Worm (Caenorhabditis elegans) whole organism, L3 larva: ENCODE measurements around the gene lgc-13.

ENCODE experiments used
- R02D3.7 ChIP-seq: fragments of 150-350 bp; optimal IDR thresholded peaks from 2 replicates; lab custom pipeline; 2014; ENCODE audit warnings: missing biosample characterization, missing genetic modification characterization
- ZK546.5 ChIP-seq: sonication (generic microtip); optimal IDR thresholded peaks from 2 replicates; lab custom pipeline; 2017; ENCODE audit warnings: missing biosample characterization, missing genetic modification characterization
- aly-2 ChIP-seq: fragments of 150-350 bp; optimal IDR thresholded peaks from 2 replicates; lab custom pipeline; 2014; ENCODE audit warnings: missing biosample characterization, missing genetic modification characterization
- ama-1 ChIP-seq: fragments of 150-350 bp; optimal IDR thresholded peaks from 2 replicates; lab custom pipeline; 2018
- ceh-16 ChIP-seq: sonication (generic microtip); optimal IDR thresholded peaks from 2 replicates; lab custom pipeline; 2017; ENCODE audit warnings: missing biosample characterization, missing genetic modification characterization
- ceh-28 ChIP-seq: fragments of 150-350 bp; optimal IDR thresholded peaks from 2 replicates; lab custom pipeline; 2014; ENCODE audit warnings: missing biosample characterization, missing genetic modification reagents, missing genetic modification characterization
- ceh-82 ChIP-seq: fragments of 150-350 bp; optimal IDR thresholded peaks from 2 replicates; lab custom pipeline; 2014; ENCODE audit warnings: missing biosample characterization, missing genetic modification characterization
- egl-27 ChIP-seq: sonication (generic microtip); optimal IDR thresholded peaks from 4 replicates; lab custom pipeline; 2017; ENCODE audit warnings: missing biosample characterization, missing genetic modification reagents, missing genetic modification characterization
- egl-5 ChIP-seq: fragments of 150-350 bp; optimal IDR thresholded peaks from 2 replicates; lab custom pipeline; 2017; ENCODE audit warnings: missing biosample characterization, missing genetic modification reagents, missing genetic modification characterization, inconsistent platforms
- elt-1 ChIP-seq: fragments of 150-350 bp; optimal IDR thresholded peaks from 2 replicates; lab custom pipeline; 2014; ENCODE audit warnings: missing biosample characterization, missing genetic modification characterization
- elt-2 ChIP-seq: sonication (generic microtip); optimal IDR thresholded peaks from 2 replicates; lab custom pipeline; 2016; ENCODE audit warnings: missing genetic modification reagents, mild to moderate bottlenecking, missing genetic modification characterization, missing compliant biosample characterization
- elt-3 ChIP-seq, 3 experiments: fragments of 150-350 bp in 1 of 3; sonication (generic microtip) in 2 of 3; optimal IDR thresholded peaks; 2 replicates in 2 of 3; 4 replicates in 1 of 3; lab custom pipeline; 2014 to 2017; ENCODE audit warnings: missing biosample characterization in 3 of 3, missing genetic modification characterization in 3 of 3
- eor-1 ChIP-seq, 2 experiments: fragments of 150-350 bp; optimal IDR thresholded peaks; 2 replicates each; lab custom pipeline; 2014 to 2018; ENCODE audit warnings: missing biosample characterization in 2 of 2, missing genetic modification characterization in 2 of 2
- fkh-10 ChIP-seq: sonication (generic microtip); optimal IDR thresholded peaks from 2 replicates; lab custom pipeline; 2017; ENCODE audit warnings: missing biosample characterization, missing genetic modification reagents, missing genetic modification characterization
- fkh-2 ChIP-seq: fragments of 150-350 bp; optimal IDR thresholded peaks from 2 replicates; lab custom pipeline; 2014; ENCODE audit warnings: missing biosample characterization, missing genetic modification reagents, missing genetic modification characterization
- fos-1 ChIP-seq: fragments of 150-350 bp; optimal IDR thresholded peaks from 2 replicates; lab custom pipeline; 2014; ENCODE audit warnings: missing biosample characterization, missing genetic modification characterization
- hmg-11 ChIP-seq: sonication (generic microtip); optimal IDR thresholded peaks from 2 replicates; lab custom pipeline; 2016; ENCODE audit warnings: missing genetic modification characterization, missing compliant biosample characterization
- jun-1 ChIP-seq: fragments of 150-350 bp; optimal IDR thresholded peaks from 2 replicates; lab custom pipeline; 2014; ENCODE audit warnings: missing biosample characterization, missing genetic modification reagents, missing genetic modification characterization
- lin-15B ChIP-seq: fragments of 150-350 bp; optimal IDR thresholded peaks from 2 replicates; lab custom pipeline; 2014; ENCODE audit warnings: missing biosample characterization, missing genetic modification characterization
- lin-39 ChIP-seq: fragments of 150-350 bp; optimal IDR thresholded peaks from 2 replicates; lab custom pipeline; 2018; ENCODE audit warnings: missing biosample characterization, missing genetic modification reagents, missing genetic modification characterization
- lsy-12 ChIP-seq: sonication (generic microtip); optimal IDR thresholded peaks from 2 replicates; lab custom pipeline; 2016; ENCODE audit warnings: mild to moderate bottlenecking, missing genetic modification characterization, missing compliant biosample characterization
- mdl-1 ChIP-seq: fragments of 150-350 bp; optimal IDR thresholded peaks from 2 replicates; lab custom pipeline; 2014; ENCODE audit warnings: missing biosample characterization, missing genetic modification characterization
- mml-1 ChIP-seq: fragments of 150-350 bp; sonication (generic microtip); optimal IDR thresholded peaks from 3 replicates; lab custom pipeline; 2014; ENCODE audit warnings: missing biosample characterization, missing genetic modification characterization
- nfya-1 ChIP-seq: sonication (generic microtip); optimal IDR thresholded peaks from 2 replicates; lab custom pipeline; 2017; ENCODE audit warnings: missing genetic modification characterization, mild to moderate bottlenecking, missing compliant biosample characterization, antibody characterized with exemption, moderate library complexity; ENCODE audit not compliant: insufficient read depth
- nhr-12 ChIP-seq: fragments of 150-350 bp; optimal IDR thresholded peaks from 2 replicates; lab custom pipeline; 2014; ENCODE audit warnings: missing biosample characterization, missing genetic modification characterization
- nhr-23 ChIP-seq: fragments of 150-350 bp; optimal IDR thresholded peaks from 2 replicates; lab custom pipeline; 2014; ENCODE audit warnings: missing biosample characterization, missing genetic modification reagents, missing genetic modification characterization
- nhr-237 ChIP-seq: fragments of 150-350 bp; optimal IDR thresholded peaks from 2 replicates; lab custom pipeline; 2014; ENCODE audit warnings: missing biosample characterization, missing genetic modification characterization
- nhr-25 ChIP-seq: sonication (generic microtip); optimal IDR thresholded peaks from 2 replicates; lab custom pipeline; 2017; ENCODE audit warnings: missing biosample characterization, missing genetic modification characterization
- nhr-28 ChIP-seq: fragments of 150-350 bp; optimal IDR thresholded peaks from 2 replicates; lab custom pipeline; 2014; ENCODE audit warnings: missing biosample characterization, missing genetic modification characterization
- nhr-43 ChIP-seq: sonication (generic microtip); optimal IDR thresholded peaks from 2 replicates; lab custom pipeline; 2016; ENCODE audit warnings: mild to moderate bottlenecking, missing genetic modification characterization, missing compliant biosample characterization; ENCODE audit not compliant: poor library complexity, severe bottlenecking
- nhr-67 ChIP-seq: fragments of 150-350 bp; optimal IDR thresholded peaks from 2 replicates; lab custom pipeline; 2014; ENCODE audit warnings: missing biosample characterization, missing genetic modification characterization
- nhr-76 ChIP-seq: fragments of 150-350 bp; sonication (generic microtip); optimal IDR thresholded peaks from 5 replicates; lab custom pipeline; 2014; ENCODE audit warnings: missing biosample characterization, missing genetic modification characterization
- nhr-77 ChIP-seq: fragments of 150-350 bp; optimal IDR thresholded peaks from 2 replicates; lab custom pipeline; 2014; ENCODE audit warnings: missing biosample characterization, missing genetic modification characterization
- pha-4 ChIP-seq: fragments of 150-350 bp; optimal IDR thresholded peaks from 2 replicates; lab custom pipeline; 2014; ENCODE audit warnings: missing biosample characterization, missing genetic modification reagents, missing genetic modification characterization
- pqm-1 ChIP-seq: fragments of 150-350 bp; optimal IDR thresholded peaks from 2 replicates; lab custom pipeline; 2017; ENCODE audit warnings: missing biosample characterization, missing genetic modification characterization, inconsistent platforms
- sea-2 ChIP-seq: fragments of 150-350 bp; sonication (generic microtip); optimal IDR thresholded peaks from 4 replicates; lab custom pipeline; 2014; ENCODE audit warnings: missing biosample characterization, missing genetic modification reagents, missing genetic modification characterization
- skn-1 ChIP-seq: fragments of 150-350 bp; optimal IDR thresholded peaks from 2 replicates; lab custom pipeline; 2014; ENCODE audit warnings: missing biosample characterization, missing genetic modification characterization
- snpc-4 ChIP-seq: fragments of 150-350 bp; optimal IDR thresholded peaks from 2 replicates; lab custom pipeline; 2014; ENCODE audit warnings: missing biosample characterization, missing genetic modification characterization
- tbx-2 ChIP-seq: sonication (generic microtip); optimal IDR thresholded peaks from 2 replicates; lab custom pipeline; 2016; ENCODE audit warnings: mild to moderate bottlenecking, missing genetic modification characterization, missing compliant biosample characterization
- unc-62 ChIP-seq: fragments of 150-350 bp; sonication (generic microtip); optimal IDR thresholded peaks from 4 replicates; lab custom pipeline; 2014; ENCODE audit warnings: missing biosample characterization, missing genetic modification reagents, missing genetic modification characterization
- ztf-11 ChIP-seq: fragments of 150-350 bp; optimal IDR thresholded peaks from 2 replicates; lab custom pipeline; 2014; ENCODE audit warnings: missing biosample characterization, missing genetic modification characterization

Gene lgc-13

ce11 chrX:12105458-12105857 lies 3.5 kb upstream of the lgc-13 start:
- TF ChIP-seq nhr-237 (tag; lab: Kevin White, UChicago) (no peak), lsy-12 (tag; lab: Kevin White, UChicago) (no peak), nfya-1 (tag; lab: Kevin White, UChicago) (no peak), lin-39 (no peak), ZK546.5 (tag; lab: Kevin White, UChicago) (no peak), eor-1 (tag; optimal IDR thresholded peaks at IDR 0.05; lab: Kevin White, UChicago) (no peak), nhr-23 (no peak), fkh-10 (no peak), elt-1 (no peak), R02D3.7 (tag; lab: Kevin White, UChicago) (no peak), egl-27 (no peak), sea-2 (no peak), pha-4 (no peak), nhr-28 (tag; lab: Kevin White, UChicago) (no peak), nhr-43 (tag; lab: Kevin White, UChicago) (no peak), ceh-16 (tag; lab: Kevin White, UChicago) (no peak), nhr-76 (tag; lab: Kevin White, UChicago) (no peak), tbx-2 (no peak), mml-1 (tag; lab: Kevin White, UChicago) (no peak)

ce11 chrX:12106004-12106403 lies 3.0 kb upstream of the lgc-13 start:
- TF ChIP-seq elt-1, result no peak
- peak; percentile 20 for TF ChIP-seq fkh-2 (tag; lab: Kevin White, UChicago)
- TF ChIP-seq hmg-11, result no peak
- TF ChIP-seq egl-5 (tag; lab: Kevin White, UChicago), result peak; percentile 26
- no peak for TF ChIP-seq skn-1 (tag; lab: Kevin White, UChicago)
- TF ChIP-seq snpc-4 (tag; lab: Kevin White, UChicago), result peak; percentile 3
- peak; percentile 25 for TF ChIP-seq nhr-25 (tag; lab: Kevin White, UChicago)
- peak; percentile 81 for TF ChIP-seq sea-2
- TF ChIP-seq fkh-10, result no peak
- peak; percentile 75 for TF ChIP-seq lin-39
- no peak for TF ChIP-seq mdl-1 (tag; lab: Kevin White, UChicago)
- no peak for TF ChIP-seq ZK546.5 (tag; lab: Kevin White, UChicago)
- TF ChIP-seq lsy-12 (tag; lab: Kevin White, UChicago), result peak; percentile 65
- TF ChIP-seq unc-62 (GFP tag; lab: Kevin White, UChicago), result peak; percentile 17
- TF ChIP-seq nhr-12 (tag; lab: Kevin White, UChicago), result no peak
- peak; percentile 20 for TF ChIP-seq R02D3.7 (tag; lab: Kevin White, UChicago)
- TF ChIP-seq lin-15B, result peak; percentile 4
- TF ChIP-seq nhr-23, result peak; percentile 55
- peak; percentile 42 for TF ChIP-seq elt-2 (tag; lab: Kevin White, UChicago)
- no peak for TF ChIP-seq eor-1 (tag; optimal IDR thresholded peaks at IDR 0.05; lab: Kevin White, UChicago)
- TF ChIP-seq ceh-82, result peak; percentile 78
- TF ChIP-seq ztf-11 (tag; lab: Kevin White, UChicago), result peak; percentile 6
- TF ChIP-seq elt-3 (tag; optimal IDR thresholded peaks at IDR 0.05; lab: Kevin White, UChicago), result peak in 1 of 3 experiments; percentile 25
- TF ChIP-seq nhr-28 (tag; lab: Kevin White, UChicago), result no peak
- TF ChIP-seq tbx-2, result peak; percentile 79
- peak; percentile 85 for TF ChIP-seq nhr-43 (tag; lab: Kevin White, UChicago)
- no peak for TF ChIP-seq aly-2
- TF ChIP-seq nhr-77 (tag; lab: Kevin White, UChicago), result peak; percentile 14
- TF ChIP-seq egl-27, result peak; percentile 48
- TF ChIP-seq nhr-76 (tag; lab: Kevin White, UChicago), result peak; percentile 33
- no peak for TF ChIP-seq mml-1 (tag; lab: Kevin White, UChicago)
- peak; percentile 41 for TF ChIP-seq ceh-28 (tag; lab: Kevin White, UChicago)
- TF ChIP-seq fos-1, result no peak
- peak; percentile 20 for TF ChIP-seq jun-1 (tag; lab: Kevin White, UChicago)
- TF ChIP-seq nfya-1 (tag; lab: Kevin White, UChicago), result peak; percentile 67

ce11 chrX:12111213-12111612 lies 2.2 kb downstream of the lgc-13 start, which contains the start of gene lgc-14:
Gene lgc-14 (plus strand): TSS chrX:12111513.
- TF ChIP-seq unc-62 (GFP tag; lab: Kevin White, UChicago), result no peak
- TF ChIP-seq lin-15B, result no peak
- no peak for TF ChIP-seq jun-1 (tag; lab: Kevin White, UChicago)
- no peak for TF ChIP-seq ceh-82
- no peak for TF ChIP-seq ama-1 (lab: Kevin White, UChicago)
- no peak for TF ChIP-seq elt-1
- TF ChIP-seq pqm-1 (tag; lab: Kevin White, UChicago), result no peak
- no peak for TF ChIP-seq snpc-4 (tag; lab: Kevin White, UChicago)
- TF ChIP-seq nhr-28 (tag; lab: Kevin White, UChicago), result no peak
- no peak for TF ChIP-seq nhr-67 (tag; lab: Kevin White, UChicago)
- no peak for TF ChIP-seq egl-5 (tag; lab: Kevin White, UChicago)
- no peak for TF ChIP-seq nhr-237 (tag; lab: Kevin White, UChicago)
